Worm (Caenorhabditis elegans) whole organism, L3 larva: Measurements from ENCODE around the gene R04A9.3.

ENCODE experiments used
- R02D3.7 ChIP-seq: fragments of 150-350 bp; optimal IDR thresholded peaks from 2 replicates; lab custom pipeline; 2014; ENCODE audit warnings: missing biosample characterization, missing genetic modification characterization
- ZK546.5 ChIP-seq: sonication (generic microtip); optimal IDR thresholded peaks from 2 replicates; lab custom pipeline; 2017; ENCODE audit warnings: missing biosample characterization, missing genetic modification characterization
- aly-2 ChIP-seq: fragments of 150-350 bp; optimal IDR thresholded peaks from 2 replicates; lab custom pipeline; 2014; ENCODE audit warnings: missing biosample characterization, missing genetic modification characterization
- ceh-82 ChIP-seq: fragments of 150-350 bp; optimal IDR thresholded peaks from 2 replicates; lab custom pipeline; 2014; ENCODE audit warnings: missing biosample characterization, missing genetic modification characterization
- ceh-9 ChIP-seq: sonication (generic microtip); optimal IDR thresholded peaks from 2 replicates; lab custom pipeline; 2018; ENCODE audit warnings: missing biosample characterization, missing genetic modification characterization
- daf-12 ChIP-seq: fragments of 150-350 bp; optimal IDR thresholded peaks from 2 replicates; lab custom pipeline; 2014; ENCODE audit warnings: missing biosample characterization, missing genetic modification reagents, missing genetic modification characterization
- elt-1 ChIP-seq: fragments of 150-350 bp; optimal IDR thresholded peaks from 2 replicates; lab custom pipeline; 2014; ENCODE audit warnings: missing biosample characterization, missing genetic modification characterization
- elt-2 ChIP-seq: sonication (generic microtip); optimal IDR thresholded peaks from 2 replicates; lab custom pipeline; 2016; ENCODE audit warnings: missing genetic modification reagents, mild to moderate bottlenecking, missing genetic modification characterization, missing compliant biosample characterization
- elt-3 ChIP-seq, 3 experiments: fragments of 150-350 bp in 1 of 3; sonication (generic microtip) in 2 of 3; optimal IDR thresholded peaks; 2 replicates in 2 of 3; 4 replicates in 1 of 3; lab custom pipeline; 2014 to 2017; ENCODE audit warnings: missing biosample characterization in 3 of 3, missing genetic modification characterization in 3 of 3
- eor-1 ChIP-seq, 2 experiments: fragments of 150-350 bp; optimal IDR thresholded peaks; 2 replicates each; lab custom pipeline; 2014 to 2018; ENCODE audit warnings: missing biosample characterization in 2 of 2, missing genetic modification characterization in 2 of 2
- fkh-10 ChIP-seq: sonication (generic microtip); optimal IDR thresholded peaks from 2 replicates; lab custom pipeline; 2017; ENCODE audit warnings: missing biosample characterization, missing genetic modification reagents, missing genetic modification characterization
- fkh-2 ChIP-seq: fragments of 150-350 bp; optimal IDR thresholded peaks from 2 replicates; lab custom pipeline; 2014; ENCODE audit warnings: missing biosample characterization, missing genetic modification reagents, missing genetic modification characterization
- hmg-11 ChIP-seq: sonication (generic microtip); optimal IDR thresholded peaks from 2 replicates; lab custom pipeline; 2016; ENCODE audit warnings: missing genetic modification characterization, missing compliant biosample characterization
- jun-1 ChIP-seq: fragments of 150-350 bp; optimal IDR thresholded peaks from 2 replicates; lab custom pipeline; 2014; ENCODE audit warnings: missing biosample characterization, missing genetic modification reagents, missing genetic modification characterization
- lin-15B ChIP-seq: fragments of 150-350 bp; optimal IDR thresholded peaks from 2 replicates; lab custom pipeline; 2014; ENCODE audit warnings: missing biosample characterization, missing genetic modification characterization
- lin-39 ChIP-seq: fragments of 150-350 bp; optimal IDR thresholded peaks from 2 replicates; lab custom pipeline; 2018; ENCODE audit warnings: missing biosample characterization, missing genetic modification reagents, missing genetic modification characterization
- lsy-12 ChIP-seq: sonication (generic microtip); optimal IDR thresholded peaks from 2 replicates; lab custom pipeline; 2016; ENCODE audit warnings: mild to moderate bottlenecking, missing genetic modification characterization, missing compliant biosample characterization
- mdl-1 ChIP-seq: fragments of 150-350 bp; optimal IDR thresholded peaks from 2 replicates; lab custom pipeline; 2014; ENCODE audit warnings: missing biosample characterization, missing genetic modification characterization
- mml-1 ChIP-seq: fragments of 150-350 bp; sonication (generic microtip); optimal IDR thresholded peaks from 3 replicates; lab custom pipeline; 2014; ENCODE audit warnings: missing biosample characterization, missing genetic modification characterization
- nhr-11 ChIP-seq: fragments of 150-350 bp; optimal IDR thresholded peaks from 2 replicates; lab custom pipeline; 2014; ENCODE audit warnings: missing biosample characterization, missing genetic modification characterization
- nhr-23 ChIP-seq: fragments of 150-350 bp; optimal IDR thresholded peaks from 2 replicates; lab custom pipeline; 2014; ENCODE audit warnings: missing biosample characterization, missing genetic modification reagents, missing genetic modification characterization
- nhr-237 ChIP-seq: fragments of 150-350 bp; optimal IDR thresholded peaks from 2 replicates; lab custom pipeline; 2014; ENCODE audit warnings: missing biosample characterization, missing genetic modification characterization
- nhr-28 ChIP-seq: fragments of 150-350 bp; optimal IDR thresholded peaks from 2 replicates; lab custom pipeline; 2014; ENCODE audit warnings: missing biosample characterization, missing genetic modification characterization
- nhr-43 ChIP-seq: sonication (generic microtip); optimal IDR thresholded peaks from 2 replicates; lab custom pipeline; 2016; ENCODE audit warnings: mild to moderate bottlenecking, missing genetic modification characterization, missing compliant biosample characterization; ENCODE audit not compliant: poor library complexity, severe bottlenecking
- nhr-67 ChIP-seq: fragments of 150-350 bp; optimal IDR thresholded peaks from 2 replicates; lab custom pipeline; 2014; ENCODE audit warnings: missing biosample characterization, missing genetic modification characterization
- pha-4 ChIP-seq: fragments of 150-350 bp; optimal IDR thresholded peaks from 2 replicates; lab custom pipeline; 2014; ENCODE audit warnings: missing biosample characterization, missing genetic modification reagents, missing genetic modification characterization
- pqm-1 ChIP-seq: fragments of 150-350 bp; optimal IDR thresholded peaks from 2 replicates; lab custom pipeline; 2017; ENCODE audit warnings: missing biosample characterization, missing genetic modification characterization, inconsistent platforms
- sea-2 ChIP-seq: fragments of 150-350 bp; sonication (generic microtip); optimal IDR thresholded peaks from 4 replicates; lab custom pipeline; 2014; ENCODE audit warnings: missing biosample characterization, missing genetic modification reagents, missing genetic modification characterization
- skn-1 ChIP-seq: fragments of 150-350 bp; optimal IDR thresholded peaks from 2 replicates; lab custom pipeline; 2014; ENCODE audit warnings: missing biosample characterization, missing genetic modification characterization
- tbx-2 ChIP-seq: sonication (generic microtip); optimal IDR thresholded peaks from 2 replicates; lab custom pipeline; 2016; ENCODE audit warnings: mild to moderate bottlenecking, missing genetic modification characterization, missing compliant biosample characterization
- unc-39 ChIP-seq: sonication (generic microtip); optimal IDR thresholded peaks from 4 replicates; lab custom pipeline; 2017; ENCODE audit warnings: missing biosample characterization, missing genetic modification characterization
- unc-62 ChIP-seq: fragments of 150-350 bp; sonication (generic microtip); optimal IDR thresholded peaks from 4 replicates; lab custom pipeline; 2014; ENCODE audit warnings: missing biosample characterization, missing genetic modification reagents, missing genetic modification characterization
- zag-1 ChIP-seq: fragments of 150-350 bp; optimal IDR thresholded peaks from 2 replicates; lab custom pipeline; 2014; ENCODE audit warnings: missing biosample characterization, missing genetic modification characterization
- ztf-11 ChIP-seq: fragments of 150-350 bp; optimal IDR thresholded peaks from 2 replicates; lab custom pipeline; 2014; ENCODE audit warnings: missing biosample characterization, missing genetic modification characterization
- ztf-4 ChIP-seq: fragments of 150-350 bp; optimal IDR thresholded peaks from 2 replicates; lab custom pipeline; 2014; ENCODE audit warnings: missing biosample characterization, missing genetic modification characterization

The R04A9.3 gene

DNA sequence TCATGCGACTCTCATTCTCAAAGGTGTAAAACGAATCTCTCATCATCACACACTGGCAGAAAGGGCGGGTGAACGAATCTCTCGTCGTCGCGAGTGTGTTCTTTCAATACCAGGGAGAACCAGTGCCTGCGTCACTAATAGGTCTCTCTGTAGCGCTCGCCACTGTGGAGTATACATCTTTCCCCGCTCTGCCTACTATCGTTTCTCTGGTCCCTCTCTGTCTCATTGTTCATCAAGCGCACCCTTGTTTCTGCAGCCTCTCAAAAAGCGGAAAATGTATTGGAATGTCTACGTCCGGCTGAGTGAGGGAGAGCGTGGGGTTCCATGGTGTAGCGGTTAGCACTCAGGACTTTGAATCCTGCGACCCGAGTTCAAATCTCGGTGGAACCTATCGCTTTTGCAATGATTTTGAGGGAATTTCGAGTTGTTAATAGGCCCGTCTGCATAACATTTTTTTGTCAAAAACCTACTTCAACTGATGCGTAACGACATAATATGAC is 29.7 kb upstream of the R04A9.3 start (continued):
- TF ChIP-seq eor-1 (tag; optimal IDR thresholded peaks at IDR 0.05; lab: Kevin White, UChicago): peak in 1 of 2 experiments; percentile 63
- TF ChIP-seq nhr-237 (tag; lab: Kevin White, UChicago): peak; percentile 22
- peak; percentile 83 for TF ChIP-seq pqm-1 (tag; lab: Kevin White, UChicago)
- TF ChIP-seq ztf-4 (tag; lab: Kevin White, UChicago): no peak
- TF ChIP-seq fkh-2 (tag; lab: Kevin White, UChicago): no peak
- no peak for TF ChIP-seq sea-2 (GFP tag; lab: Kevin White, UChicago)
- TF ChIP-seq nhr-23 (tag; lab: Kevin White, UChicago): peak; percentile 88
- peak; percentile 88 for TF ChIP-seq ceh-82 (tag; lab: Kevin White, UChicago)
- TF ChIP-seq lin-39 (tag; lab: Kevin White, UChicago): peak; percentile 84
- TF ChIP-seq daf-12 (tag; lab: Kevin White, UChicago): no peak
- TF ChIP-seq mml-1 (tag; lab: Kevin White, UChicago): no peak
- TF ChIP-seq skn-1 (tag; lab: Kevin White, UChicago): peak; percentile 94
- TF ChIP-seq lsy-12 (tag; lab: Kevin White, UChicago): peak; percentile 78
- TF ChIP-seq unc-39: no peak
- no peak for TF ChIP-seq nhr-67
- TF ChIP-seq elt-1 (tag; lab: Kevin White, UChicago): peak; percentile 54

DNA sequence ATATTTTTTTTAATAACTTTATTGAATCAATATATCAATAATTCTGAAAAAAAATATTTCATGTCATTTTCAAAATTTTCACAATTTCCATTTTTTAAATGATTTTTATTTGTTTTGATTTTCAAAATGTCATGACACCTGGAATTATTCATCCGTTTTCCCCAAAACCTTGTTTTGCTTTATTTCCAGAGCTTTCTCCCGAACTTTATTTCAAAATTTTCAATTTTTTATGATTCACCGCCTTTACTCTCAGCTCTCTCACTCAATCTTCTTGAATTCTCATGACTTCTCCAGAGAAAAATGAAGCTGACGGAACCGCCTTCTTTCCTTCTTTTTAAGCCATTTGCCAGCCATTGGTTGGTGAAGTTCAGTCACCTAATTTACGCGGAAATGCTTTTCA is 24.2 kb upstream of the R04A9.3 start, which contains the start of gene R04A9.1:
TSS of gene R04A9.1 (plus strand) at position 301 of the 400 bp plus-strand sequence.
- TF ChIP-seq elt-3 (tag; optimal IDR thresholded peaks at IDR 0.05; lab: Kevin White, UChicago) (no peak), nhr-237 (tag; lab: Kevin White, UChicago) (no peak), daf-12 (tag; lab: Kevin White, UChicago) (no peak), ZK546.5 (no peak), pha-4 (tag; lab: Kevin White, UChicago) (no peak), nhr-28 (no peak), ztf-4 (tag; lab: Kevin White, UChicago) (no peak), ceh-9 (tag; lab: Kevin White, UChicago) (no peak), mdl-1 (tag; lab: Kevin White, UChicago) (no peak), tbx-2 (tag; lab: Kevin White, UChicago) (no peak), unc-62 (GFP tag; lab: Kevin White, UChicago) (no peak), unc-39 (no peak)

DNA sequence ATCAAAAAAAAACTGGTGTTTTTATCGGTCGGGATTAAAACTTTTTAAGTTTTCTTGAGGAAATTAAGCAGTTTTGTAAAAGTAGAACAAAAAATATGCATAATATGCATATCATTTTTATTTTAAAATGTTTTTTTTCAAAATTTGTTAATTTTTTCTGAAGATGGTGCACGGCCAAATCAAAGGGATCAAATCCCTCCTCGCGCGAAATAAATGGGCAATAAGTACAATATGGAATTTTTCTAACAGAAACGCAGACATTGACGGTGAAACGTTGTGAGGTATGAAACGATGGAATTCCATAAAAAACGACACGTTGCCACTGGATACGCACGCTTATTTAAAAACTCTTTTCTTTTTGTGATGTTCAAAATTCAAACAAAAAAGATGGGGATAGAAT is 22.5 kb upstream of the R04A9.3 start:
- TF ChIP-seq jun-1 (tag; lab: Kevin White, UChicago) (peak; percentile 12), nhr-23 (tag; lab: Kevin White, UChicago) (peak; percentile 25), hmg-11 (tag; lab: Kevin White, UChicago) (no peak), nhr-43 (tag; lab: Kevin White, UChicago) (peak; percentile 39)

DNA sequence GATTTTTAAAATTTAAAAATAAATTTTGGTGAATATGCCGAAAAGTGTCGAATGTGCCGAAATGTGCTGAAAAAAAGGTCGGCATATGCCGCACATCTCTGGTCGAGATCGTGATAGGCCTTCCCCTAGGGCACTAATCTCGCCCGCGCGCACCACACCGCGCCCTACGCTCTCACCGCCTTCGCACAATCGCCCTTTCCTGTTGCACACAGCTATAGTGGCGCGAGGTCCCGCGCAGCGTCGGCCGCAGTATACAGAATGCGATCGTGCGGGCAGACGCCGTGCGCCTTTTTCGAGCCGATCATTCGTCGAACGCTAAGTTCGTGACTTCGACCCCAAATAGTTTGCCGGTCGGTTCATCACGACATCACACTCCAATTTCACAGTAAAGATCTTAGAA is 19.1 kb upstream of the R04A9.3 start:
- TF ChIP-seq eor-1 (tag; optimal IDR thresholded peaks at IDR 0.05; lab: Kevin White, UChicago): no peak
- TF ChIP-seq aly-2 (tag; lab: Kevin White, UChicago): no peak
- no peak for TF ChIP-seq ceh-82 (tag; lab: Kevin White, UChicago)
- no peak for TF ChIP-seq zag-1
- no peak for TF ChIP-seq R02D3.7 (tag; lab: Kevin White, UChicago)
- no peak for TF ChIP-seq nhr-11 (tag; lab: Kevin White, UChicago)
- no peak for TF ChIP-seq unc-39
- no peak for TF ChIP-seq sea-2 (GFP tag; lab: Kevin White, UChicago)
- no peak for TF ChIP-seq daf-12 (tag; lab: Kevin White, UChicago)
- no peak for TF ChIP-seq lin-15B (tag; lab: Kevin White, UChicago)
- no peak for TF ChIP-seq lsy-12 (tag; lab: Kevin White, UChicago)
- TF ChIP-seq fkh-10: no peak
- no peak for TF ChIP-seq elt-2 (tag; lab: Kevin White, UChicago)
- TF ChIP-seq ztf-11 (tag; lab: Kevin White, UChicago): no peak
- TF ChIP-seq lin-39 (tag; lab: Kevin White, UChicago): no peak
- TF ChIP-seq nhr-23 (tag; lab: Kevin White, UChicago): no peak
- no peak for TF ChIP-seq ZK546.5
- no peak for TF ChIP-seq jun-1 (tag; lab: Kevin White, UChicago)
- TF ChIP-seq hmg-11 (tag; lab: Kevin White, UChicago): no peak
- TF ChIP-seq nhr-43 (tag; lab: Kevin White, UChicago): no peak
